Worm (Caenorhabditis elegans): Measurements from ENCODE around the gene appg-1.

Gene appg-1

ce11 chrII:10325615-10326232 is at the start of gene appg-1:
Gene appg-1 (plus strand): TSS chrII:10326041.
- TF ChIP-seq him-1 (tag; optimal IDR thresholded peaks at IDR 0.05) (no peak), W03F9.2 (tag; optimal IDR thresholded peaks at IDR 0.05) (no peak), dao-5 (tag; optimal IDR thresholded peaks at IDR 0.05) (no peak)

ce11 chrII:10279561-10279960 is 46.3 kb upstream of the appg-1 start, which contains the start of gene ZK971.1:
Gene ZK971.1 (minus strand): TSS chrII:10279661.
- TF ChIP-seq dao-5 (tag; optimal IDR thresholded peaks at IDR 0.05) (no peak), him-1 (tag; optimal IDR thresholded peaks at IDR 0.05) (no peak), W03F9.2 (tag; optimal IDR thresholded peaks at IDR 0.05) (no peak)

- TF ChIP-seq him-1 (tag; optimal IDR thresholded peaks at IDR 0.05) (no peak), W03F9.2 (tag; optimal IDR thresholded peaks at IDR 0.05) (no peak), dao-5 (tag; optimal IDR thresholded peaks at IDR 0.05) (no peak)
Measured at ce11 chrII:10281674-10282073, 44.2 kb upstream of the appg-1 start.

ce11 chrII:10283145-10283544 is 42.7 kb upstream of the appg-1 start:
- TF ChIP-seq him-1 (tag; optimal IDR thresholded peaks at IDR 0.05), result no peak

DNA sequence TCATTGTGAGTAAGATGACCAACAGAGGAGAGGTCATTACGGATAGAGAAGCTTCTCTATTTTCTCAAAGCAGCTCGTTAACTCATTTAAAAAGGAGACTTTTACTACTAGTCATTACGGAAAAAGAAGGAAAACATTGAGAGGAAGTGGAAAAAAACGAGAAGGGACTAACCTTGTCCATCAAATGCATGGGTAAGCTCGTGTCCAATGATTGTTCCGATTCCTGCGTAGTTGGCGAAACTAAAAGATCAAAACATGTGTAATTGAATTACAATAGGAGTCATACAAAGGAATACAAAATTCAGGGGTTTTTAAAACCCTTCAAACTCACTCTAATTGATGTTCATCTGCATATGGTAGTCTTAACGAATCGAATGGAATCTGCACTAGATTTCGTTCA is 40.9 kb upstream of the appg-1 start:
- TF ChIP-seq him-1 (tag; optimal IDR thresholded peaks at IDR 0.05) (no peak), W03F9.2 (tag; optimal IDR thresholded peaks at IDR 0.05) (no peak), dao-5 (tag; optimal IDR thresholded peaks at IDR 0.05) (no peak)

DNA sequence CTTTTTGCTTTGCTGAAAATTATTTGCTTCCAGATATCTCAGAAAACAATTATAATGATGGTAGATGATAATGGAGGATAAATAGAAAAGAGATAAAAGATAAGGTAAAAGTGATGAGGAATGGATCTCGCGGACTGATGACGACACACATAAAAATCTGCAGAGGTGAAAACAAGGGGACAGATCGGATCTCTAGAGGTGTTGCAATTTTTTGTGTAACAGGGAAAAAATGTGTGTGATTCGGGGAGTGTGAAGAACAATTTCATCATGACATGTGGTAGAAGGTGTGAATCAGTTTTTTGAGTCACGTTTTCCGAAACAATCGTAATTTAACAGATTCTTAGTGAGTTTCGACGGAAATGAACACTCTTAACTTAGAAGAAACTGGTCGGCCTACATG is 36.9 kb upstream of the appg-1 start:
- TF ChIP-seq W03F9.2 (tag; optimal IDR thresholded peaks at IDR 0.05) (no peak), dao-5 (tag; optimal IDR thresholded peaks at IDR 0.05) (no peak), him-1 (tag; optimal IDR thresholded peaks at IDR 0.05) (no peak)

DNA sequence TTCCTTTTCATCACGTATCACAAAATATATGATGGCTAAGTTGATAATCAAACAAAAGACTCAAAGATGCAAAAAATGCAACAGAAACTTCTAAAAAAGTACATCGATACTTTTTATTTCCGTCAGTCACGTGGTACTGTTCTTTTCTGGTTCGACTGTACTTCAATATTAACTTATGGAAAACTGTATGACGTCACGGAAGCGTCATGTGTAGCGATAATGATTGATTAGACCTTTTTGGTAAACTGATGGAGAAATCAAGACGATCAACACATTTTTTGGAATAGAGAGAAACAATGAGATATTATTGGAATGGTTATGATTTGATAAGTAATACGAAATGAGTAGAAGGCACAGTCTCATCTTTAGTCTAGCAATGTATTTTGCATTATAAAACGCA is 31.6 kb upstream of the appg-1 start:
- no peak for TF ChIP-seq W03F9.2 (tag; optimal IDR thresholded peaks at IDR 0.05)
- TF ChIP-seq him-1 (tag; optimal IDR thresholded peaks at IDR 0.05), result no peak
- TF ChIP-seq dao-5 (tag; optimal IDR thresholded peaks at IDR 0.05), result no peak

ce11 chrII:10300082-10300749 is 25.6 kb upstream of the appg-1 start, which contains the start of gene nep-26:
Gene nep-26 (minus strand): TSS chrII:10300132.
- TF ChIP-seq him-1 (tag; optimal IDR thresholded peaks at IDR 0.05) (no peak), dao-5 (tag; optimal IDR thresholded peaks at IDR 0.05) (no peak), W03F9.2 (tag; optimal IDR thresholded peaks at IDR 0.05) (no peak)

DNA sequence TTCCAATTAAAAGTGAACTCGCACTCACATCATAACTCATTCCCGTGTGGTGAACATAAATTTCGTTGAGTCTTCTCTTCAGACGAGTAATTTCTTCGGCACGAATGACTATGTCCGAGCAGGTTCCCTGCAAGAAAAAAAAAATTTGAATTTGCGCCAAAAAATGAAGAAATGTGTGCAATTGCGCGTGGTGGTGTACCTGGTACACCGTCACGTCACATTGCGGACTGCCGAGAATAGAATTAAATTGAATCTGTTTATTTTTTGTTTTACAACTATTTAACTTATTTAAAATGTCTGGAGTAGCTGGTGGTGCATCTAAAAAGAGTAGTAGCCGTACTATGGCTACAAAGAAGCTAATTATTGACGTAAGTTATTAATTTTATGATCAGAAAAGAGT is 24.9 kb upstream of the appg-1 start, which contains the start of gene mdt-22:
Gene mdt-22, plus strand, starts transcription at position 263 of the 400 bp plus-strand sequence.
- TF ChIP-seq dao-5 (tag; optimal IDR thresholded peaks at IDR 0.05), result no peak
- TF ChIP-seq him-1 (tag; optimal IDR thresholded peaks at IDR 0.05), result peak; percentile 59
- TF ChIP-seq W03F9.2 (tag; optimal IDR thresholded peaks at IDR 0.05), result peak; percentile 84

ce11 chrII:10302646-10303045 is 23.2 kb upstream of the appg-1 start, which contains the start of gene clpp-1:
Gene clpp-1 (minus strand): TSS chrII:10302842.
- no peak for TF ChIP-seq dao-5 (tag; optimal IDR thresholded peaks at IDR 0.05)
- TF ChIP-seq W03F9.2 (tag; optimal IDR thresholded peaks at IDR 0.05), result no peak
- no peak for TF ChIP-seq him-1 (tag; optimal IDR thresholded peaks at IDR 0.05)

ce11 chrII:10303663-10304115 is 22.2 kb upstream of the appg-1 start, which contains the start of gene vha-9:
Gene vha-9 (minus strand): TSS chrII:10303713.
- no peak for TF ChIP-seq him-1 (tag; optimal IDR thresholded peaks at IDR 0.05)
- no peak for TF ChIP-seq dao-5 (tag; optimal IDR thresholded peaks at IDR 0.05)
- peak; percentile 56 for TF ChIP-seq W03F9.2 (tag; optimal IDR thresholded peaks at IDR 0.05)

DNA sequence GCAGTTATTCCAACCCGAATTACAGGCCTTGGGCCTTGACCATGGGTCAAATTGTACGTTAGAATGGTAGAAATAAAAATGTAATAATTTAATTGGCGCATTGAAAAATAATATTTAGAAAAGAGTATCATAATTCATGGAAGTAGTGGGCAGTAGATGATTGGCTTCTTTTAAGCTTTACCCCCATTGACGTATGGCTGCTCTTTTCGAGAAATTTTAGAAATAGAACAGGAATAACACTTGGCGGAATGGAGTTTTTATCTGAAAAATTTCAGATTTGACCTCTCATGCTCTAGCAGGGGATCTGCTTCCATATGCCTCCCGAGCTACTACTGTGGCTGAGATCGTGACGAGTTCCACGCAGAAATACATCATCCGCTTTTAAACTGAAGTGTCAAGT is 17.1 kb upstream of the appg-1 start, which contains the start of gene gcy-4:
Gene gcy-4, minus strand, starts transcription at position 101 of the 400 bp plus-strand sequence.
- TF ChIP-seq dao-5 (tag; optimal IDR thresholded peaks at IDR 0.05) (no peak), him-1 (tag; optimal IDR thresholded peaks at IDR 0.05) (no peak), W03F9.2 (tag; optimal IDR thresholded peaks at IDR 0.05) (no peak)

DNA sequence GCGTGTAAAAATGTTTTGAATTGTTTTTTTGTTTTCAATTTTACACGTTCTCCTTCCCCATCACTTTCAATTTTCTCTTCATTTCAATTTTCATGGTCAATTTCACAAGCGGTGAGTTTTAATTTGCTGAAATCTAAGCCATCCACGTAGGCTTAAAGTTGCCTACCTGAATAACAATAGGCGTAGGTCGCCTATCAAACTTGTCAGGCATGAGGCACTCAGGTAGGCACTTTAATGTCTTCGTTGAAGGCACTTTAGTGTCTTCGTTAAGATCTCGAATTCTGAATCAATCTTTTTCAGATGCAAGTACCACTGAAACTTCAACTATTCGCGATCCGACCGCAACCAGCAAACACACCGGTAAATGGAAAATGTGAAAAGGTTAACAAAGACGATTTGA is 16.5 kb upstream of the appg-1 start, which contains the start of gene ZK970.8:
Gene ZK970.8, plus strand, starts transcription at position 301 of the 400 bp plus-strand sequence.
- TF ChIP-seq W03F9.2 (tag; optimal IDR thresholded peaks at IDR 0.05), result no peak
- TF ChIP-seq him-1 (tag; optimal IDR thresholded peaks at IDR 0.05), result no peak
- TF ChIP-seq dao-5 (tag; optimal IDR thresholded peaks at IDR 0.05), result no peak

DNA sequence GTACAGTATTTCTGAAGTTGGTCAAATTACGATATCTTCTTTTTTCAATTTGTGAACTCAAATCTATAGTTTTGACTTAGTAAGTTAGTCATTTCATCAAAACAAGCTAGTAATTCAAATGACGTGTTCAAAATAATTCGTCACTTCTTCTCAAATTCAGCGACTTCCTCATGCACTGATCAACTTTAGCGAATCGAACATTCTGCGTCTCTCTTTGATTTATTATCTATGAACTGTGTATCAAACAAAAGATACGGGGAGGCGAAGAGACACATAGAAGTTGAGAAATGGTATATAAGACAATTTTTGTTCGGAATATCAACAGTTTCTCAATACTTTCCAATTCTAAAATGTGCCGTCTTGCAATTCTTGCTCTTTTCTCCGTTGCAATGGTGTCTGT is 13.9 kb upstream of the appg-1 start, which contains the start of gene srlf-34:
Gene srlf-34, plus strand, starts transcription at position 321 of the 400 bp plus-strand sequence.
- TF ChIP-seq W03F9.2 (tag; optimal IDR thresholded peaks at IDR 0.05) (no peak), him-1 (tag; optimal IDR thresholded peaks at IDR 0.05) (no peak), dao-5 (tag; optimal IDR thresholded peaks at IDR 0.05) (no peak)

Measured in whole organism, L4/young adult.